Fruit fly (Drosophila melanogaster): ENCODE results near the gene CG8475.

CG8475 gene

DNA sequence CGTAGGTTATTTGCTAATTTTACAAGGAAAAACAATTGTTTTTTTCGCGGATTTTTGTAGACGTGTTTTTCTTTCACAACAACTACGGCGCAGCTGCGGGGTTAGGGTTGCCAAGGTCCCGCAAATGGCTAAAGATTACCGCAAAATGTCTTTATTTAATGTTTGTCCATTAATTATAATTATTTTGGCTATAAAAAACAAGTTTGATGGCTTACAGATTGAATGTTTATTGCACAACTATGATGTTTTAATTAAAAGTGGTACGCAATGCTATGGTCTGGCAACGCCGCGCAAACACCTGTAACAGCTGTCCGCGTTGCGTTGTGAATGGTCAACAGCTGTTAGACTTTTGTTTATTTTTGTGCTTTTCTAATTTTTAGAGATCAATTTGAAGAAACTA is 40.0 kb downstream of the CG8475 start (continued):
- TF ChIP-seq ewg (GFP tag; optimal IDR thresholded peaks at IDR 0.05) (peak; percentile 99), Fer3 (tag; optimal IDR thresholded peaks at IDR 0.05) (peak; percentile 76), CG14860 (GFP tag; IDR thresholded peaks at IDR 0.05; ENCODE audit: partially characterized antibody) (peak; percentile 13; the same call in 1 of the 3 replicates), CG33557 (GFP tag; optimal IDR thresholded peaks at IDR 0.05) (peak; percentile 34), odd (GFP tag; optimal IDR thresholded peaks at IDR 0.05) (peak; percentile 30), gt (GFP tag; IDR thresholded peaks at IDR 0.05) (no peak), CG17568 (GFP tag; optimal IDR thresholded peaks at IDR 0.05) (peak; percentile 57), Rx (GFP tag; IDR thresholded peaks at IDR 0.05) (peak; percentile 43; the same call in 1 of the 2 replicates), crc (GFP tag; optimal IDR thresholded peaks at IDR 0.05) (peak; percentile 60), shn (GFP tag; optimal IDR thresholded peaks at IDR 0.05) (peak; percentile 62), CG3065 (GFP tag; optimal IDR thresholded peaks at IDR 0.05) (peak; percentile 25), CG1529 (GFP tag; optimal IDR thresholded peaks at IDR 0.05) (no peak), Vsx1 (GFP tag; optimal IDR thresholded peaks at IDR 0.05) (peak; percentile 42), Hmr (GFP tag; optimal IDR thresholded peaks at IDR 0.05) (peak; percentile 74), vvl (GFP tag; IDR thresholded peaks at IDR 0.05) (peak; percentile 89), ftz-f1 (GFP tag; optimal IDR thresholded peaks at IDR 0.05) (peak; percentile 71), mam (GFP tag; optimal IDR thresholded peaks at IDR 0.05) (peak; percentile 81), CG30020 (tag; optimal IDR thresholded peaks at IDR 0.05) (peak; percentile 39), CG5180 (GFP tag; optimal IDR thresholded peaks at IDR 0.05) (no peak), CG4404 (GFP tag; IDR thresholded peaks at IDR 0.05) (peak; percentile 52), CG6272 (GFP tag; IDR thresholded peaks at IDR 0.05) (peak; percentile 57), Dp (GFP tag; optimal IDR thresholded peaks at IDR 0.05) (peak; percentile 33), CG12942 (GFP tag; optimal IDR thresholded peaks at IDR 0.05) (peak; percentile 58), Usf (GFP tag; optimal IDR thresholded peaks at IDR 0.05) (no peak), corto (GFP tag; optimal IDR thresholded peaks at IDR 0.05) (peak; percentile 46), Spps (tag; optimal IDR thresholded peaks at IDR 0.05) (peak; percentile 29), CG10274 (GFP tag; optimal IDR thresholded peaks at IDR 0.05) (peak; percentile 7), Atf6 (GFP tag; IDR thresholded peaks at IDR 0.05) (0 out of 2 replicates have a peak, but pooled peaks have one; percentile 39), bowl (GFP tag; IDR thresholded peaks at IDR 0.05) (no peak), en (GFP tag; optimal IDR thresholded peaks at IDR 0.05) (no peak), eve (GFP tag; optimal IDR thresholded peaks at IDR 0.05) (no peak), CG16815 (GFP tag; optimal IDR thresholded peaks at IDR 0.05) (peak; percentile 37), bbx (GFP tag; IDR thresholded peaks at IDR 0.05; ENCODE audit: partially characterized antibody) (no peak), Hr51 (GFP tag; optimal IDR thresholded peaks at IDR 0.05) (peak; percentile 57 to 64), run (tag; optimal IDR thresholded peaks at IDR 0.05) (peak; percentile 39), CG8924 (tag; optimal IDR thresholded peaks at IDR 0.05) (peak; percentile 69), CG9727 (GFP tag; optimal IDR thresholded peaks at IDR 0.05) (peak; percentile 70), CG15514 (GFP tag; optimal IDR thresholded peaks at IDR 0.05) (peak; percentile 82), Hr39 (optimal IDR thresholded peaks at IDR 0.05) (no peak), CG9876 (GFP tag; optimal IDR thresholded peaks at IDR 0.05) (peak; percentile 41), gfzf (GFP tag; optimal IDR thresholded peaks at IDR 0.05) (peak; percentile 23), CG31224 (GFP tag; IDR thresholded peaks at IDR 0.05) (peak; percentile 48), vnd (GFP tag; IDR thresholded peaks at IDR 0.05; ENCODE audit: partially characterized antibody) (no peak), danr (GFP tag; IDR thresholded peaks at IDR 0.05) (peak; percentile 43; the same call in 1 of the 2 replicates), pros (GFP tag; optimal IDR thresholded peaks at IDR 0.05) (no peak), Deaf1 (tag; optimal IDR thresholded peaks at IDR 0.05) (peak; percentile 15), CG10543 (GFP tag; optimal IDR thresholded peaks at IDR 0.05) (peak; percentile 23), fd3F (GFP tag; optimal IDR thresholded peaks at IDR 0.05) (peak; percentile 40), Atf3 (GFP tag; optimal IDR thresholded peaks at IDR 0.05) (peak; percentile 8), Gsc (GFP tag; IDR thresholded peaks at IDR 0.05) (no peak), CG11456 (GFP tag; IDR thresholded peaks at IDR 0.05) (no peak)
